Worm (Caenorhabditis elegans) whole organism, young adult: ENCODE data around the gene nlp-25.

ENCODE experiments used
- B0019.2 ChIP-seq: fragments of 200-800 bp; sonication (Bioruptor generic); conservative IDR thresholded peaks from 2 replicates; pipeline ENCODE4 v1.3.6; 2022; ENCODE audit warnings: missing genetic modification reagents, missing genetic modification characterization, missing compliant biosample characterization
- B0261.1 ChIP-seq: sonication (generic microtip); optimal IDR thresholded peaks from 2 replicates; lab custom pipeline; 2016; ENCODE audit warnings: mild to moderate bottlenecking, missing genetic modification characterization, moderate library complexity, missing compliant biosample characterization
- D2030.7 ChIP-seq: fragments of 200-800 bp; sonication (Bioruptor generic); IDR thresholded peaks from 2 replicates; pipeline ENCODE4 v1.3.6; 2022; ENCODE audit warnings: missing genetic modification reagents, missing genetic modification characterization, missing compliant biosample characterization
- F33H1.4 ChIP-seq: fragments of 200-800 bp; sonication (Bioruptor generic); IDR thresholded peaks from 2 replicates; pipeline ENCODE4 v1.3.6; 2022; ENCODE audit warnings: missing genetic modification reagents, missing genetic modification characterization, missing compliant biosample characterization
- F49E8.2 ChIP-seq: sonication (generic microtip); optimal IDR thresholded peaks from 3 replicates; lab custom pipeline; 2017; ENCODE audit warnings: missing genetic modification characterization, mild to moderate bottlenecking, missing compliant biosample characterization, antibody characterized with exemption, moderate library complexity; ENCODE audit not compliant: insufficient read depth
- F52B5.7 ChIP-seq: sonication (generic microtip); optimal IDR thresholded peaks from 2 replicates; lab custom pipeline; 2016; ENCODE audit warnings: mild to moderate bottlenecking, missing genetic modification characterization, missing compliant biosample characterization
- ama-1 ChIP-seq, 3 experiments: fragments of 150-350 bp in 1 of 3; sonication (generic microtip) in 2 of 3; optimal IDR thresholded peaks; 2 replicates each; lab custom pipeline; 2014 to 2018; ENCODE audit warnings: missing biosample characterization in 2 of 3, missing genetic modification characterization in 2 of 3, missing genetic modification reagents in 2 of 3
- aptf-2 ChIP-seq: fragments of 200-800 bp; sonication (Bioruptor generic); conservative IDR thresholded peaks from 2 replicates; pipeline ENCODE4 v1.3.6; 2022; ENCODE audit warnings: missing genetic modification reagents, missing genetic modification characterization, missing compliant biosample characterization
- athp-1 ChIP-seq: sonication (generic microtip); optimal IDR thresholded peaks from 2 replicates; lab custom pipeline; 2017; ENCODE audit warnings: mild to moderate bottlenecking, missing genetic modification characterization, missing compliant biosample characterization
- attf-3 ChIP-seq: fragments of 200-800 bp; sonication (Bioruptor generic); conservative IDR thresholded peaks from 2 replicates; pipeline ENCODE4 v1.3.6; 2022; ENCODE audit warnings: missing genetic modification reagents, missing genetic modification characterization, missing compliant biosample characterization
- attf-5 ChIP-seq: fragments of 200-800 bp; sonication (Bioruptor generic); optimal IDR thresholded peaks from 2 replicates; lab custom pipeline; 2018; ENCODE audit warnings: mild to moderate bottlenecking, missing genetic modification characterization, missing compliant biosample characterization
- cebp-1 ChIP-seq, 2 experiments: fragments of 200-800 bp in 1 of 2; sonication (Bioruptor generic) in 1 of 2; sonication (generic microtip) in 1 of 2; IDR thresholded peaks in 1 of 2; optimal IDR thresholded peaks in 1 of 2; 2 replicates each; pipeline versions ENCODE4 v1.3.6 to Lab custom; 2017 to 2022; ENCODE audit warnings: missing compliant biosample characterization in 2 of 2, missing genetic modification characterization in 2 of 2, mild to moderate bottlenecking in 1 of 2, missing genetic modification reagents in 1 of 2, moderate library complexity in 1 of 2
- ceh-91 ChIP-seq: fragments of 200-800 bp; sonication (Bioruptor generic); IDR thresholded peaks from 2 replicates; pipeline ENCODE4 v1.3.6; 2022; ENCODE audit warnings: missing genetic modification reagents, missing genetic modification characterization, missing compliant biosample characterization
- dox-1 ChIP-seq: fragments of 200-800 bp; sonication (Bioruptor generic); IDR thresholded peaks from 2 replicates; pipeline ENCODE4 v1.3.6; 2022; ENCODE audit warnings: missing genetic modification reagents, missing genetic modification characterization, missing compliant biosample characterization
- dpff-1 ChIP-seq: sonication (generic microtip); optimal IDR thresholded peaks from 2 replicates; lab custom pipeline; 2017; ENCODE audit warnings: mild to moderate bottlenecking, missing genetic modification characterization, missing compliant biosample characterization
- dpl-1 ChIP-seq: fragments of 150-350 bp; optimal IDR thresholded peaks from 2 replicates; lab custom pipeline; 2014; ENCODE audit warnings: missing biosample characterization, missing genetic modification reagents, missing genetic modification characterization
- efl-1 ChIP-seq: fragments of 150-350 bp; optimal IDR thresholded peaks from 2 replicates; lab custom pipeline; 2014; ENCODE audit warnings: missing biosample characterization, missing genetic modification reagents, missing genetic modification characterization
- ekl-4 ChIP-seq: fragments of 200-800 bp; sonication (Bioruptor generic); IDR thresholded peaks from 2 replicates; pipeline ENCODE4 v1.3.6; 2022; ENCODE audit warnings: missing genetic modification reagents, missing genetic modification characterization, missing compliant biosample characterization
- hrde-1 ChIP-seq: sonication (generic microtip); optimal IDR thresholded peaks from 2 replicates; lab custom pipeline; 2016; ENCODE audit warnings: missing genetic modification characterization, mild to moderate bottlenecking, missing compliant biosample characterization, moderate library complexity, missing genotype, missing genetic modification reagents, borderline replicate concordance
- lin-35 ChIP-seq, 3 experiments: fragments of 150-350 bp in 2 of 3; sonication (generic microtip) in 1 of 3; optimal IDR thresholded peaks; 2 replicates each; lab custom pipeline; 2014 to 2018; ENCODE audit warnings: missing biosample characterization in 3 of 3, missing genetic modification characterization in 3 of 3, missing genetic modification reagents in 3 of 3
- lin-54 ChIP-seq: fragments of 200-800 bp; sonication (Bioruptor generic); optimal IDR thresholded peaks from 2 replicates; lab custom pipeline; 2018; ENCODE audit warnings: mild to moderate bottlenecking, missing genetic modification characterization, missing compliant biosample characterization
- lsl-1 ChIP-seq: fragments of 200-800 bp; sonication (Bioruptor generic); optimal IDR thresholded peaks from 2 replicates; lab custom pipeline; 2018; ENCODE audit warnings: mild to moderate bottlenecking, missing genetic modification characterization, moderate library complexity, missing compliant biosample characterization
- madf-6 ChIP-seq: fragments of 200-800 bp; sonication (Bioruptor generic); IDR thresholded peaks from 2 replicates; pipeline ENCODE4 v1.3.6; 2022; ENCODE audit warnings: missing genetic modification reagents, missing genetic modification characterization, missing compliant biosample characterization
- madf-8 ChIP-seq: fragments of 200-800 bp; sonication (Bioruptor generic); conservative IDR thresholded peaks from 2 replicates; pipeline ENCODE4 v1.3.6; 2022; ENCODE audit warnings: missing genetic modification reagents, missing genetic modification characterization, missing compliant biosample characterization
- mes-4 ChIP-seq: sonication (generic microtip); optimal IDR thresholded peaks from 2 replicates; lab custom pipeline; 2016; ENCODE audit warnings: missing genotype, missing genetic modification characterization, missing compliant biosample characterization
- mxl-1 ChIP-seq: sonication (generic microtip); optimal IDR thresholded peaks from 2 replicates; lab custom pipeline; 2016; ENCODE audit warnings: missing genetic modification characterization, missing compliant biosample characterization
- nfyb-1 ChIP-seq: fragments of 200-800 bp; sonication (Bioruptor generic); IDR thresholded peaks from 2 replicates; pipeline ENCODE4 v1.3.6; 2022; ENCODE audit warnings: missing genetic modification reagents, missing genetic modification characterization, missing compliant biosample characterization
- nhr-179 ChIP-seq: sonication (generic microtip); optimal IDR thresholded peaks from 2 replicates; lab custom pipeline; 2016; ENCODE audit warnings: mild to moderate bottlenecking, missing genetic modification characterization, missing compliant biosample characterization
- nhr-90 ChIP-seq: sonication (generic microtip); optimal IDR thresholded peaks from 2 replicates; lab custom pipeline; 2016; ENCODE audit warnings: missing genotype, mild to moderate bottlenecking, missing genetic modification characterization, missing compliant biosample characterization
- rpc-1 ChIP-seq, 2 experiments: fragments of 150-350 bp in 1 of 2; sonication (generic microtip) in 1 of 2; optimal IDR thresholded peaks; 2 replicates each; lab custom pipeline; 2014 to 2018; ENCODE audit warnings: missing biosample characterization in 1 of 2, missing genetic modification characterization in 1 of 2, missing genetic modification reagents in 1 of 2, missing genotype in 1 of 2
- snpc-4 ChIP-seq, 5 experiments: fragments of 150-350 bp in 1 of 5; sonication (generic microtip) in 4 of 5; optimal IDR thresholded peaks; 2 replicates each; lab custom pipeline; 2014 to 2018; ENCODE audit warnings: missing genetic modification characterization in 5 of 5, missing biosample characterization in 3 of 5, antibody characterized with exemption in 2 of 5, mild to moderate bottlenecking in 2 of 5, missing compliant biosample characterization in 2 of 5, missing genotype in 2 of 5, moderate library complexity in 2 of 5, missing genetic modification reagents in 1 of 5
- tbp1 ChIP-seq: fragments of 200-800 bp; sonication (Bioruptor generic); optimal IDR thresholded peaks from 2 replicates; lab custom pipeline; 2018; ENCODE audit warnings: mild to moderate bottlenecking, missing genetic modification characterization, missing compliant biosample characterization
- unc-62 ChIP-seq: fragments of 150-350 bp; optimal IDR thresholded peaks from 2 replicates; lab custom pipeline; 2014; ENCODE audit warnings: missing biosample characterization, missing genetic modification reagents, missing genetic modification characterization
- xnd-1 ChIP-seq: sonication (generic microtip); optimal IDR thresholded peaks from 2 replicates; lab custom pipeline; 2016; ENCODE audit warnings: missing genotype, missing genetic modification reagents, missing genetic modification characterization, missing compliant biosample characterization
- ztf-25 ChIP-seq: fragments of 200-800 bp; sonication (Bioruptor generic); IDR thresholded peaks from 2 replicates; pipeline ENCODE4 v1.3.6; 2022; ENCODE audit warnings: missing genetic modification reagents, missing genetic modification characterization, missing compliant biosample characterization

nlp-25 gene

DNA sequence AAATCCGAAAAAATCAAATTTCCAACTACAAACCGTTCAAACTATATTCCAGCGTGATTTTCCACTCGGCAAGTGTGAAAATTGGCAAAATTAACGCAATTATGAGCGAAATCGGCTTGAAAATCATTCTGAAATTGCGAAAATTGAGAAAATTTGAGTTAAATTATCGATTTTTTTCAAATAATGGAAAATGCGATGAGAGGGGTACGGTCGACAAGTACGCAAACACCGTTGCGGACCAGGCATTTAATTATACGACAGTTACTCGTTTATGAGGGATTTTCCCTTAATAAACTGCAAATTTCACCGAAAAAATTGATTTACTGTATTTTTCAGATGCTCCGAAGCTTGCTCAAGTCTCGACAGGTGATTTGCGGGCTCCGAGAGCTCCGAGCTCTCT is 37.9 kb downstream of the nlp-25 start, which contains the start of the genes Y43F8C.7 and mrps-28:
TSS of gene Y43F8C.7 (minus strand) at position 128 of the 400 bp plus-strand sequence.
TSS of gene mrps-28 (plus strand) at position 337 of the 400 bp plus-strand sequence.
- 0 out of 2 replicates have a peak, but pooled peaks have one; percentile 25 for TF ChIP-seq dox-1
- TF ChIP-seq cebp-1 (GFP tag; IDR thresholded peaks at IDR 0.05; lab: Robert Waterston, UW), result no peak
- peak; percentile 12 for TF ChIP-seq cebp-1 (tag; optimal IDR thresholded peaks at IDR 0.05; lab: Kevin White, UChicago)
- TF ChIP-seq nfyb-1 (GFP tag; lab: Robert Waterston, UW), result no peak
- no peak for TF ChIP-seq aptf-2 (GFP tag; lab: Robert Waterston, UW)
- no peak for TF ChIP-seq athp-1
- TF ChIP-seq snpc-4 (GFP tag; optimal IDR thresholded peaks at IDR 0.05; lab: Kevin White, UChicago), result no peak
- TF ChIP-seq snpc-4 (tag; optimal IDR thresholded peaks at IDR 0.05; lab: Kevin White, UChicago), result peak in 1 of 4 experiments; percentile 31
- peak; percentile 4 for TF ChIP-seq tbp1 (GFP tag; lab: Kevin White, UChicago)
- TF ChIP-seq madf-6 (GFP tag; lab: Robert Waterston, UW), result peak; percentile 45; the same call in 1 of the 2 replicates
- TF ChIP-seq F52B5.7, result no peak
- peak; percentile 75 for TF ChIP-seq lsl-1 (GFP tag; lab: Kevin White, UChicago)
- TF ChIP-seq F33H1.4 (GFP tag; lab: Robert Waterston, UW), result 0 out of 2 replicates have a peak, but pooled peaks have one; percentile 11
- peak; percentile 4 for TF ChIP-seq attf-5 (GFP tag; lab: Kevin White, UChicago)
- no peak for TF ChIP-seq B0261.1 (tag; lab: Kevin White, UChicago)

ce11 chrV:19645572-19646155 is 39.7 kb downstream of the nlp-25 start, which contains the start of gene Y43F8C.9:
Y43F8C.9 (plus strand) TSS chrV:19646105.
- TF ChIP-seq madf-6 (GFP tag; lab: Robert Waterston, UW) (peak; percentile 57; the same call in 1 of the 2 replicates), dpff-1 (tag; lab: Kevin White, UChicago) (no peak), unc-62 (no peak), F52B5.7 (no peak), mxl-1 (no peak), madf-8 (GFP tag; lab: Robert Waterston, UW) (peak; percentile 46), F49E8.2 (peak; percentile 29), nhr-90 (tag; lab: Kevin White, UChicago) (no peak), efl-1 (GFP tag; lab: Kevin White, UChicago) (peak; percentile 69), mes-4 (tag; lab: Kevin White, UChicago) (no peak), ztf-25 (no peak), dpl-1 (GFP tag; lab: Kevin White, UChicago) (peak; percentile 6), lin-54 (GFP tag; lab: Kevin White, UChicago) (peak; percentile 66), B0019.2 (no peak), lin-35 (GFP tag; optimal IDR thresholded peaks at IDR 0.05; lab: Kevin White, UChicago) (no peak), rpc-1 (optimal IDR thresholded peaks at IDR 0.05; lab: Kevin White, UChicago) (no peak), rpc-1 (tag; optimal IDR thresholded peaks at IDR 0.05; lab: Kevin White, UChicago) (no peak), attf-3 (GFP tag; lab: Robert Waterston, UW) (no peak), nhr-179 (tag; lab: Kevin White, UChicago) (no peak), ekl-4 (no peak), ceh-91 (GFP tag; lab: Robert Waterston, UW) (0 out of 2 replicates have a peak, but pooled peaks have one; percentile 20), ama-1 (optimal IDR thresholded peaks at IDR 0.05; lab: Kevin White, UChicago) (no peak), ama-1 (GFP tag; optimal IDR thresholded peaks at IDR 0.05; lab: Kevin White, UChicago) (no peak), xnd-1 (tag; lab: Kevin White, UChicago) (peak; percentile 5), D2030.7 (GFP tag; lab: Robert Waterston, UW) (0 out of 2 replicates have a peak, but pooled peaks have one; percentile 20), lsl-1 (GFP tag; lab: Kevin White, UChicago) (peak; percentile 22), hrde-1 (tag; lab: Kevin White, UChicago) (no peak)
